Worm (Caenorhabditis elegans) whole organism, L4 larva: ENCODE measurements around the gene T28C6.5.

Experiments used
- D1046.2 ChIP-seq: fragments of 200-800 bp; sonication (Bioruptor generic); IDR thresholded peaks from 2 replicates; pipeline ENCODE4 v1.3.6; 2022; ENCODE audit warnings: missing genetic modification characterization, missing compliant biosample characterization
- F26F4.8 ChIP-seq: fragments of 200-800 bp; sonication (Bioruptor generic); conservative IDR thresholded peaks from 2 replicates; pipeline ENCODE4 v1.3.6; 2022; ENCODE audit warnings: missing genetic modification characterization, missing compliant biosample characterization
- Y105C5A.15 ChIP-seq: fragments of 200-800 bp; sonication (Bioruptor generic); IDR thresholded peaks from 2 replicates; pipeline ENCODE4 v1.3.6; 2022; ENCODE audit warnings: missing genetic modification characterization, missing compliant biosample characterization
- Y5F2A.4 ChIP-seq: fragments of 200-800 bp; sonication (Bioruptor generic); optimal IDR thresholded peaks from 2 replicates; lab custom pipeline; 2018; ENCODE audit warnings: mild to moderate bottlenecking, missing genetic modification characterization, missing compliant biosample characterization
- ZK546.5 ChIP-seq, 2 experiments: sonication (generic microtip); optimal IDR thresholded peaks; 2 replicates each; lab custom pipeline; 2017; ENCODE audit warnings: missing biosample characterization in 2 of 2, missing genetic modification characterization in 2 of 2
- aha-1 ChIP-seq: fragments of 150-350 bp; peaks from one replicate; lab custom pipeline; 2014; ENCODE audit warnings: missing biosample characterization, missing genetic modification characterization
- aly-2 ChIP-seq: sonication (generic microtip); optimal IDR thresholded peaks from 2 replicates; lab custom pipeline; 2018; ENCODE audit warnings: missing biosample characterization, missing genetic modification characterization
- arid-1 ChIP-seq: fragments of 200-800 bp; sonication (Bioruptor generic); conservative IDR thresholded peaks from 2 replicates; pipeline ENCODE4 v1.3.6; 2022; ENCODE audit warnings: missing genetic modification reagents, missing genetic modification characterization, missing compliant biosample characterization
- attf-4 ChIP-seq: sonication (generic microtip); optimal IDR thresholded peaks from 3 replicates; lab custom pipeline; 2017; ENCODE audit warnings: missing biosample characterization, missing genetic modification characterization
- ceh-20 ChIP-seq: fragments of 200-800 bp; sonication (Bioruptor generic); IDR thresholded peaks from 2 replicates; pipeline ENCODE4 v1.3.6; 2022; ENCODE audit warnings: missing genetic modification reagents, missing genetic modification characterization, missing compliant biosample characterization
- ceh-28 ChIP-seq: fragments of 150-350 bp; optimal IDR thresholded peaks from 2 replicates; lab custom pipeline; 2014; ENCODE audit warnings: missing biosample characterization, missing genetic modification reagents, missing genetic modification characterization
- ceh-32 ChIP-seq: sonication (generic microtip); optimal IDR thresholded peaks from 2 replicates; lab custom pipeline; 2016; ENCODE audit warnings: mild to moderate bottlenecking, missing genetic modification characterization, missing compliant biosample characterization; ENCODE audit not compliant: poor library complexity
- ceh-82 ChIP-seq: sonication (generic microtip); optimal IDR thresholded peaks from 2 replicates; lab custom pipeline; 2017; ENCODE audit warnings: missing biosample characterization, missing genetic modification characterization
- ces-1 ChIP-seq: fragments of 150-350 bp; sonication (generic microtip); optimal IDR thresholded peaks from 4 replicates; lab custom pipeline; 2014; ENCODE audit warnings: missing biosample characterization, missing genetic modification reagents, missing genetic modification characterization
- dpl-1 ChIP-seq: fragments of 150-350 bp; optimal IDR thresholded peaks from 2 replicates; lab custom pipeline; 2014; ENCODE audit warnings: missing biosample characterization, missing genetic modification reagents, missing genetic modification characterization
- duxl-1 ChIP-seq: sonication (generic microtip); optimal IDR thresholded peaks from 2 replicates; lab custom pipeline; 2016; ENCODE audit warnings: mild to moderate bottlenecking, missing genetic modification characterization, moderate library complexity, missing compliant biosample characterization; ENCODE audit not compliant: poor library complexity
- dve-1 ChIP-seq: sonication (generic microtip); optimal IDR thresholded peaks from 2 replicates; lab custom pipeline; 2017; ENCODE audit warnings: antibody characterized with exemption, mild to moderate bottlenecking, missing genetic modification characterization, missing compliant biosample characterization; ENCODE audit not compliant: insufficient read depth
- egl-43 ChIP-seq: fragments of 200-800 bp; sonication (Bioruptor generic); IDR thresholded peaks from 2 replicates; pipeline ENCODE4 v1.3.6; 2022; ENCODE audit warnings: missing genetic modification reagents, missing genetic modification characterization, missing compliant biosample characterization
- gei-8 ChIP-seq: fragments of 200-800 bp; sonication (Bioruptor generic); optimal IDR thresholded peaks from 2 replicates; lab custom pipeline; 2018; ENCODE audit warnings: mild to moderate bottlenecking, missing genetic modification characterization, missing compliant biosample characterization
- hlh-11 ChIP-seq: fragments of 200-800 bp; sonication (Bioruptor generic); optimal IDR thresholded peaks from 2 replicates; lab custom pipeline; 2018; ENCODE audit warnings: mild to moderate bottlenecking, missing genetic modification characterization, missing compliant biosample characterization
- hlh-30 ChIP-seq: sonication (generic microtip); optimal IDR thresholded peaks from 2 replicates; lab custom pipeline; 2017; ENCODE audit warnings: antibody characterized with exemption, mild to moderate bottlenecking, missing genetic modification characterization, missing compliant biosample characterization; ENCODE audit not compliant: insufficient read depth
- hmg-1.1 ChIP-seq: fragments of 200-800 bp; sonication (Bioruptor generic); IDR thresholded peaks from 2 replicates; pipeline ENCODE4 v1.3.6; 2022; ENCODE audit warnings: missing genetic modification reagents, missing genetic modification characterization, missing compliant biosample characterization
- jun-1 ChIP-seq: fragments of 150-350 bp; optimal IDR thresholded peaks from 2 replicates; lab custom pipeline; 2014; ENCODE audit warnings: missing biosample characterization, missing genetic modification reagents, missing genetic modification characterization
- lim-7 ChIP-seq: fragments of 200-800 bp; sonication (Bioruptor generic); IDR thresholded peaks from 2 replicates; pipeline ENCODE4 v1.3.6; 2022; ENCODE audit warnings: missing genetic modification characterization, missing compliant biosample characterization
- lin-1 ChIP-seq: fragments of 200-800 bp; sonication (Bioruptor generic); IDR thresholded peaks from 2 replicates; pipeline ENCODE4 v1.3.6; 2022; ENCODE audit warnings: missing genetic modification reagents, missing genetic modification characterization, missing compliant biosample characterization
- lin-13 ChIP-seq: fragments of 150-350 bp; optimal IDR thresholded peaks from 2 replicates; lab custom pipeline; 2014; ENCODE audit warnings: missing biosample characterization, missing genetic modification reagents, missing genetic modification characterization
- lin-38 ChIP-seq: fragments of 200-800 bp; sonication (Bioruptor generic); IDR thresholded peaks from 2 replicates; pipeline ENCODE4 v1.3.6; 2022; ENCODE audit warnings: missing genetic modification reagents, missing genetic modification characterization, missing compliant biosample characterization
- lin-39 ChIP-seq: fragments of 150-350 bp; optimal IDR thresholded peaks from 2 replicates; lab custom pipeline; 2014; ENCODE audit warnings: missing biosample characterization, missing genetic modification reagents, missing genetic modification characterization
- madf-9 ChIP-seq: fragments of 200-800 bp; sonication (Bioruptor generic); conservative IDR thresholded peaks from 2 replicates; pipeline ENCODE4 v1.3.6; 2022; ENCODE audit warnings: missing genetic modification reagents, missing genetic modification characterization, missing compliant biosample characterization
- mdl-1 ChIP-seq, 2 experiments: fragments of 150-350 bp in 1 of 2; sonication (generic microtip) in 1 of 2; optimal IDR thresholded peaks; 2 replicates each; lab custom pipeline; 2014 to 2017; ENCODE audit warnings: missing biosample characterization in 2 of 2, missing genetic modification characterization in 2 of 2
- mdt-29 ChIP-seq: fragments of 200-800 bp; sonication (Bioruptor generic); IDR thresholded peaks from 2 replicates; pipeline ENCODE4 v1.3.6; 2022; ENCODE audit warnings: missing genetic modification reagents, missing genetic modification characterization, missing compliant biosample characterization
- mes-2 ChIP-seq: sonication (generic microtip); optimal IDR thresholded peaks from 2 replicates; lab custom pipeline; 2016; ENCODE audit warnings: missing genotype, mild to moderate bottlenecking, missing genetic modification characterization, missing compliant biosample characterization; ENCODE audit not compliant: poor library complexity, severe bottlenecking
- nhr-48 ChIP-seq: sonication (generic microtip); optimal IDR thresholded peaks from 2 replicates; lab custom pipeline; 2016; ENCODE audit warnings: mild to moderate bottlenecking, missing genetic modification characterization, missing compliant biosample characterization
- nhr-6 ChIP-seq: fragments of 150-350 bp; optimal IDR thresholded peaks from 2 replicates; lab custom pipeline; 2014; ENCODE audit warnings: missing biosample characterization, missing genetic modification characterization
- nhr-76 ChIP-seq: fragments of 150-350 bp; optimal IDR thresholded peaks from 2 replicates; lab custom pipeline; 2014; ENCODE audit warnings: missing biosample characterization, missing genetic modification characterization
- nhr-77 ChIP-seq: fragments of 150-350 bp; optimal IDR thresholded peaks from 2 replicates; lab custom pipeline; 2014; ENCODE audit warnings: missing biosample characterization, missing genetic modification characterization
- pha-4 ChIP-seq, 2 experiments: fragments of 150-350 bp in 1 of 2; fragments of 200-800 bp in 1 of 2; sonication (Bioruptor generic) in 1 of 2; IDR thresholded peaks in 1 of 2; optimal IDR thresholded peaks in 1 of 2; 2 replicates each; pipeline versions ENCODE4 v1.3.6 to Lab custom; 2014 to 2022; ENCODE audit warnings: missing genetic modification characterization in 2 of 2, missing genetic modification reagents in 2 of 2, missing biosample characterization in 1 of 2, missing compliant biosample characterization in 1 of 2
- pqm-1 ChIP-seq: sonication (generic microtip); optimal IDR thresholded peaks from 2 replicates; lab custom pipeline; 2017; ENCODE audit warnings: missing biosample characterization, missing genetic modification characterization
- rbr-2 ChIP-seq: sonication (generic microtip); optimal IDR thresholded peaks from 2 replicates; lab custom pipeline; 2016; ENCODE audit warnings: missing genotype, missing genetic modification characterization, missing compliant biosample characterization
- saeg-2 ChIP-seq: fragments of 200-800 bp; sonication (Bioruptor generic); IDR thresholded peaks from 2 replicates; pipeline ENCODE4 v1.3.6; 2022; ENCODE audit warnings: missing genetic modification reagents, missing genetic modification characterization, missing compliant biosample characterization
- set-16 ChIP-seq: fragments of 200-800 bp; sonication (Bioruptor generic); IDR thresholded peaks from 2 replicates; pipeline ENCODE4 v1.3.6; 2022; ENCODE audit warnings: missing genetic modification reagents, missing genetic modification characterization, missing compliant biosample characterization
- skn-1 ChIP-seq: fragments of 150-350 bp; optimal IDR thresholded peaks from 2 replicates; lab custom pipeline; 2014; ENCODE audit warnings: missing biosample characterization, missing genetic modification characterization
- tag-97 ChIP-seq: fragments of 200-800 bp; sonication (Bioruptor generic); IDR thresholded peaks from 2 replicates; pipeline ENCODE4 v1.3.6; 2022; ENCODE audit warnings: missing genetic modification characterization, missing compliant biosample characterization
- unc-62 ChIP-seq, 3 experiments: fragments of 150-350 bp in 1 of 3; sonication (generic microtip); optimal IDR thresholded peaks in 2 of 3; peaks in 1 of 3; 1 replicate in 1 of 3; 2 replicates in 2 of 3; lab custom pipeline; 2014 to 2017; ENCODE audit warnings: missing biosample characterization in 3 of 3, missing genetic modification characterization in 3 of 3, missing genetic modification reagents in 3 of 3, missing genotype in 1 of 3
- vab-7 ChIP-seq: fragments of 200-800 bp; sonication (Bioruptor generic); IDR thresholded peaks from 2 replicates; pipeline ENCODE4 v1.3.6; 2022; ENCODE audit warnings: missing genetic modification reagents, missing genetic modification characterization, missing compliant biosample characterization
- zip-11 ChIP-seq: fragments of 200-800 bp; sonication (Bioruptor generic); IDR thresholded peaks from 2 replicates; pipeline ENCODE4 v1.3.6; 2022; ENCODE audit warnings: missing genetic modification characterization, missing compliant biosample characterization
- ztf-11 ChIP-seq: fragments of 150-350 bp; optimal IDR thresholded peaks from 2 replicates; lab custom pipeline; 2014; ENCODE audit warnings: missing biosample characterization, missing genetic modification characterization
- ztf-7 ChIP-seq: fragments of 150-350 bp; optimal IDR thresholded peaks from 2 replicates; lab custom pipeline; 2014; ENCODE audit warnings: missing biosample characterization, missing genetic modification characterization

Gene T28C6.5

DNA sequence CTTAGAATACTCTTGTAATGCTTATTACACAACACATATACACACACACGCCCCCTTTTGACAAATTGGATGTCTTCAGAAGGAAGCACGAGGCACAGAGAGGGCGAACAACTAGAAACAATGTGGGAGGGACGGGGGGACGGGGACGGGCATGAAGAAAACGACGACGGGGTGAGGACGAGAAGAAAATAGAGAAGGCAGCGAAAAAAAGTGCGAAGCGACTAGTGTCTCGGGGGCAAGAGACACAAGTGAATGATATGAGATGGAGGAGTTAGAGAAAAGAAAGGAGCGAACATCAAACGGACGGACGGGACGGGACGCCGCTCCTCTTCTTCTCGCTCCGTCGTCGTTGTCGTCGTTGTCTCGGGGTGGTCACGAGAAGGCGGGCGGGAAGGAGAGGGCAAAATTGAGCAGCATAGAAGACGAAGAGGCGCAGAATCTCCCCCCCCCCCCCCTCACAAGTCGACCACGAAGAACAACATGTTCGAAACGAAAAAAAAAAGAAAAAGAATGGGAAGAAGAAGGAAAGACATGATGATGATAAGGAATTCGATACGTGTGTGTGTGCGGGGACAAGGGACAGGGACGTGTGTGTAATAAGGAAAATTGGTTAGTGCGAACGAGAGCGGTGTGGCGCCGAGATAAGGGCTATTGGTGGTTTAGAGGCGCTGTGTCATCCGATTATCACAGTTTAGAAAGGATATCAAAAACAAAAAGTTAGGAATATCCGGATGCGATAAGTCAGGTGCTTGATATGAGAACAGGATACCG, 26.2 kb upstream of the T28C6.5 start (continued):
- TF ChIP-seq gei-8 (GFP tag; lab: Kevin White, UChicago) (peak; percentile 68), ceh-20 (peak; percentile 68), ztf-11 (tag; lab: Kevin White, UChicago) (no peak), aly-2 (tag; lab: Kevin White, UChicago) (no peak), lim-7 (GFP tag; lab: Robert Waterston, UW) (no peak), ceh-32 (tag; lab: Kevin White, UChicago) (peak; percentile 15), aha-1 (tag; lab: Kevin White, UChicago) (peak; percentile 99), tag-97 (GFP tag; lab: Robert Waterston, UW) (no peak), dve-1 (tag; lab: Kevin White, UChicago) (peak; percentile 90), attf-4 (tag; lab: Kevin White, UChicago) (no peak), ces-1 (peak; percentile 1), lin-1 (peak; percentile 50; the same call in 1 of the 2 replicates), F26F4.8 (GFP tag; lab: Robert Waterston, UW) (no peak), nhr-76 (tag; lab: Kevin White, UChicago) (no peak), rbr-2 (tag; lab: Kevin White, UChicago) (peak; percentile 86), mdl-1 (tag; optimal IDR thresholded peaks at IDR 0.05; lab: Kevin White, UChicago) (peak; percentile 73 to 97), hlh-11 (tag; lab: Kevin White, UChicago) (peak; percentile 99), nhr-48 (tag; lab: Kevin White, UChicago) (peak; percentile 83), Y5F2A.4 (GFP tag; lab: Kevin White, UChicago) (no peak), skn-1 (tag; lab: Kevin White, UChicago) (no peak), vab-7 (GFP tag; lab: Robert Waterston, UW) (peak; percentile 35; the same call in 1 of the 2 replicates), lin-38 (GFP tag; lab: Robert Waterston, UW) (peak; percentile 59; the same call in 1 of the 2 replicates), arid-1 (GFP tag; lab: Robert Waterston, UW) (0 out of 2 replicates have a peak, but pooled peaks have one; percentile 18), dpl-1 (GFP tag; lab: Kevin White, UChicago) (no peak), mdt-29 (GFP tag; lab: Robert Waterston, UW) (no peak), D1046.2 (GFP tag; lab: Robert Waterston, UW) (0 out of 2 replicates have a peak, but pooled peaks have one; percentile 10), ceh-28 (tag; lab: Kevin White, UChicago) (peak; percentile 30), saeg-2 (GFP tag; lab: Robert Waterston, UW) (0 out of 2 replicates have a peak, but pooled peaks have one; percentile 70), ceh-82 (no peak), madf-9 (GFP tag; lab: Robert Waterston, UW) (0 out of 2 replicates have a peak, but pooled peaks have one; percentile 3), egl-43 (GFP tag; lab: Robert Waterston, UW) (peak; percentile 82), zip-11 (GFP tag; lab: Robert Waterston, UW) (no peak), mes-2 (tag; lab: Kevin White, UChicago) (peak; percentile 57), nhr-6 (tag; lab: Kevin White, UChicago) (peak; percentile 51), ZK546.5 (tag; optimal IDR thresholded peaks at IDR 0.05; lab: Kevin White, UChicago) (no peak), unc-62 (GFP tag; optimal IDR thresholded peaks at IDR 0.05 in 1 of 2; lab: Kevin White, UChicago) (peak in 1 of 2 experiments; percentile 98), unc-62 (tag; optimal IDR thresholded peaks at IDR 0.05; lab: Kevin White, UChicago) (peak; percentile 95), hmg-1.1 (GFP tag; lab: Robert Waterston, UW) (peak; percentile 90), pha-4 (GFP tag; IDR thresholded peaks at IDR 0.05; lab: Robert Waterston, UW) (peak; percentile 79; the same call in 1 of the 2 replicates), pha-4 (tag; optimal IDR thresholded peaks at IDR 0.05; lab: Kevin White, UChicago) (no peak), pqm-1 (tag; lab: Kevin White, UChicago) (peak; percentile 68), duxl-1 (peak; percentile 2), lin-13 (GFP tag; lab: Kevin White, UChicago) (peak; percentile 81), nhr-77 (tag; lab: Kevin White, UChicago) (peak; percentile 93), ztf-7 (no peak), Y105C5A.15 (GFP tag; lab: Robert Waterston, UW) (no peak), set-16 (GFP tag; lab: Robert Waterston, UW) (peak; percentile 100), lin-39 (tag; lab: Kevin White, UChicago) (peak; percentile 52), jun-1 (tag; lab: Kevin White, UChicago) (peak; percentile 52), hlh-30 (tag; lab: Kevin White, UChicago) (peak; percentile 96)
